Fruit fly (Drosophila melanogaster) whole organism, pupa: ENCODE measurements around the gene CG2260.

Source experiments
- CG13204 ChIP-seq: fragments of 200-800 bp; sonication (Bioruptor generic); optimal IDR thresholded peaks from 2 replicates; lab custom pipeline; 2018; ENCODE audit warnings: missing biosample characterization, mild to moderate bottlenecking, missing genetic modification characterization, moderate library complexity
- CG14655 ChIP-seq: fragments of 200-800 bp; sonication (Bioruptor generic); optimal IDR thresholded peaks from 3 replicates; lab custom pipeline; 2017; ENCODE audit warnings: mild to moderate bottlenecking, missing biosample characterization, missing genetic modification reagents, missing genetic modification characterization
- CG15710 ChIP-seq: fragments of 200-800 bp; sonication (Bioruptor generic); optimal IDR thresholded peaks from 2 replicates; lab custom pipeline; 2018; ENCODE audit warnings: missing biosample characterization, mild to moderate bottlenecking, missing genetic modification characterization, moderate library complexity
- CG17806 ChIP-seq: fragments of 200-800 bp; sonication (Bioruptor generic); optimal IDR thresholded peaks from 2 replicates; lab custom pipeline; 2018; ENCODE audit warnings: missing biosample characterization, mild to moderate bottlenecking, missing genetic modification characterization, moderate library complexity
- CG32121 ChIP-seq: fragments of 200-800 bp; sonication (Bioruptor generic); IDR thresholded peaks from 2 replicates; pipeline ENCODE4 v1.3.6; 2022; ENCODE audit warnings: missing biosample characterization, missing genetic modification characterization
- CG34367 ChIP-seq: fragments of 200-800 bp; sonication (Bioruptor generic); optimal IDR thresholded peaks from 2 replicates; lab custom pipeline; 2018; ENCODE audit warnings: missing biosample characterization, mild to moderate bottlenecking, missing genetic modification characterization
- CG8301 ChIP-seq: fragments of 200-800 bp; sonication (Bioruptor generic); optimal IDR thresholded peaks from 2 replicates; lab custom pipeline; 2018; ENCODE audit warnings: missing biosample characterization, mild to moderate bottlenecking, missing genetic modification characterization
- CG9948 ChIP-seq: fragments of 200-800 bp; sonication (Bioruptor generic); optimal IDR thresholded peaks from 2 replicates; lab custom pipeline; 2018; ENCODE audit warnings: missing biosample characterization, mild to moderate bottlenecking, missing genetic modification characterization, moderate library complexity
- D1 ChIP-seq: fragments of 200-800 bp; sonication (Bioruptor generic); optimal IDR thresholded peaks from 2 replicates; lab custom pipeline; 2018; ENCODE audit warnings: missing biosample characterization, mild to moderate bottlenecking, missing genetic modification characterization, moderate library complexity
- EcR ChIP-seq: fragments of 200-800 bp; sonication (Bioruptor generic); optimal IDR thresholded peaks from 3 replicates; lab custom pipeline; 2019; ENCODE audit warnings: missing biosample characterization, missing genetic modification characterization, mild to moderate bottlenecking, moderate library complexity, missing genetic modification reagents
- Ets98B ChIP-seq: fragments of 200-800 bp; sonication (Bioruptor generic); IDR thresholded peaks from 2 replicates; pipeline ENCODE4 v1.3.6; 2022; ENCODE audit warnings: missing biosample characterization, missing genetic modification characterization
- Pif1A ChIP-seq: fragments of 200-800 bp; sonication (Bioruptor generic); optimal IDR thresholded peaks from 3 replicates; lab custom pipeline; 2016; ENCODE audit warnings: missing biosample characterization, missing genetic modification characterization
- gl ChIP-seq: fragments of 200-800 bp; sonication (Bioruptor generic); optimal IDR thresholded peaks from 2 replicates; lab custom pipeline; 2018; ENCODE audit warnings: missing biosample characterization, mild to moderate bottlenecking, missing genetic modification characterization

- TF ChIP-seq EcR (no peak), CG15710 (peak; percentile 29), CG9948 (tag; lab: Kevin White, UChicago) (peak; percentile 6), CG14655 (GFP tag; lab: Kevin White, UChicago) (no peak), CG13204 (GFP tag; lab: Kevin White, UChicago) (no peak), CG32121 (GFP tag; lab: Robert Waterston, UW) (0 out of 2 replicates have a peak, but pooled peaks have one; percentile 14), gl (tag; lab: Kevin White, UChicago) (no peak), D1 (tag; lab: Kevin White, UChicago) (no peak), Pif1A (GFP tag; lab: Kevin White, UChicago) (no peak), CG34367 (tag; lab: Kevin White, UChicago) (no peak), CG17806 (tag; lab: Kevin White, UChicago) (peak; percentile 2), Ets98B (no peak), CG8301 (tag; lab: Kevin White, UChicago) (no peak)
These were observed 24.7 kb upstream of the CG2260 start, which contains the start of the genes alpha-PheRS and CG2129 for dm6 chrX:8145501-8146157.
